Fruit fly (Drosophila melanogaster): ENCODE data around the gene nau.

Gene nau

dm6 chr3R:23763015-23763414, 44.9 kb upstream of the nau start, which contains the start of gene udt (continued):
- no peak for TF ChIP-seq Dfd (GFP tag; optimal IDR thresholded peaks at IDR 0.05)
- TF ChIP-seq Ets97D (GFP tag; optimal IDR thresholded peaks at IDR 0.05) = peak; percentile 6
- TF ChIP-seq rib (GFP tag; IDR thresholded peaks at IDR 0.05) = peak; percentile 34; the same call in 1 of the 2 replicates
- peak; percentile 55 for TF ChIP-seq CG15514 (GFP tag; optimal IDR thresholded peaks at IDR 0.05)
- TF ChIP-seq YL-1 (GFP tag; optimal IDR thresholded peaks at IDR 0.05) = peak; percentile 12
- TF ChIP-seq dm (GFP tag; optimal IDR thresholded peaks at IDR 0.05) = no peak
- no peak for TF ChIP-seq jing (GFP tag; optimal IDR thresholded peaks at IDR 0.05)
- peak; percentile 66 for TF ChIP-seq bcd (GFP tag; optimal IDR thresholded peaks at IDR 0.05)
- TF ChIP-seq kah (GFP tag; optimal IDR thresholded peaks at IDR 0.05) = no peak
- TF ChIP-seq Dbx (GFP tag; IDR thresholded peaks at IDR 0.05) = no peak
- peak in 1 of 2 experiments; percentile 13 for TF ChIP-seq dpn (GFP tag; optimal IDR thresholded peaks at IDR 0.05)
- TF ChIP-seq tll (GFP tag; optimal IDR thresholded peaks at IDR 0.05) = no peak
- TF ChIP-seq mam (GFP tag; optimal IDR thresholded peaks at IDR 0.05) = peak; percentile 43
- TF ChIP-seq CG15601 (tag; optimal IDR thresholded peaks at IDR 0.05) = no peak
- no peak for TF ChIP-seq wdn (GFP tag; IDR thresholded peaks at IDR 0.05)
- peak; percentile 46 for TF ChIP-seq Abd-B (GFP tag; optimal IDR thresholded peaks at IDR 0.05)
- TF ChIP-seq dati (GFP tag; IDR thresholded peaks at IDR 0.05) = no peak

- TF ChIP-seq CG18599 (GFP tag; optimal IDR thresholded peaks at IDR 0.05) (peak; percentile 37), HLH4C (GFP tag; IDR thresholded peaks at IDR 0.05; ENCODE audit: partially characterized antibody) (peak; percentile 63), Dref (GFP tag; IDR thresholded peaks at IDR 0.05) (peak; percentile 80), CG14014 (GFP tag; IDR thresholded peaks at IDR 0.05) (peak; percentile 7; the same call in 1 of the 2 replicates), Vsx1 (GFP tag; optimal IDR thresholded peaks at IDR 0.05) (peak; percentile 46), CG3838 (GFP tag; optimal IDR thresholded peaks at IDR 0.05) (no peak), Mad (GFP tag; optimal IDR thresholded peaks at IDR 0.05) (peak; percentile 1), CG18619 (GFP tag; optimal IDR thresholded peaks at IDR 0.05) (no peak), CG7786 (GFP tag; optimal IDR thresholded peaks at IDR 0.05) (no peak), her (GFP tag; optimal IDR thresholded peaks at IDR 0.05) (peak; percentile 47), CG33213 (GFP tag; optimal IDR thresholded peaks at IDR 0.05) (peak; percentile 30), CG10366 (GFP tag; IDR thresholded peaks at IDR 0.05) (no peak), Meics (GFP tag; optimal IDR thresholded peaks at IDR 0.05) (peak; percentile 34), repo (GFP tag; optimal IDR thresholded peaks at IDR 0.05) (peak; percentile 21), MBD-R2 (GFP tag; IDR thresholded peaks at IDR 0.05) (peak; percentile 93), Gsc (GFP tag; IDR thresholded peaks at IDR 0.05) (no peak), Pdp1 (GFP tag; optimal IDR thresholded peaks at IDR 0.05) (peak; percentile 15 to 98), CG7963 (GFP tag; IDR thresholded peaks at IDR 0.05; ENCODE audit: partially characterized antibody) (0 out of 3 replicates have a peak, but pooled peaks have one; percentile 54), dmrt99B (tag; optimal IDR thresholded peaks at IDR 0.05) (peak; percentile 12), ranshi (GFP tag; IDR thresholded peaks at IDR 0.05) (peak; percentile 33; the same call in 1 of the 2 replicates), CG6813 (GFP tag; optimal IDR thresholded peaks at IDR 0.05) (no peak), pzg (GFP tag; optimal IDR thresholded peaks at IDR 0.05) (peak; percentile 58), croc (GFP tag; conservative IDR thresholded peaks at IDR 0.05) (no peak), ci (GFP tag; IDR thresholded peaks at IDR 0.05) (peak; percentile 50; the same call in 1 of the 3 replicates), HHEX (GFP tag; optimal IDR thresholded peaks at IDR 0.05) (no peak), CG13287 (GFP tag; IDR thresholded peaks at IDR 0.05; ENCODE audit: partially characterized antibody) (peak; percentile 72), Rfx (GFP tag; IDR thresholded peaks at IDR 0.05) (peak; percentile 35; the same call in 1 of the 2 replicates), CG31388 (GFP tag; optimal IDR thresholded peaks at IDR 0.05) (no peak), CG13424 (tag; optimal IDR thresholded peaks at IDR 0.05) (no peak), trh (GFP tag; optimal IDR thresholded peaks at IDR 0.05) (no peak), unpg (GFP tag; optimal IDR thresholded peaks at IDR 0.05) (peak; percentile 6)
Observed at dm6 chr3R:23760219-23761018, 42.3 kb upstream of the nau start, which contains the start of gene SdhD. SdhD (minus strand) TSS chr3R:23760600.
